Worm (Caenorhabditis elegans): ENCODE results near the gene Y41E3.7.

DNA sequence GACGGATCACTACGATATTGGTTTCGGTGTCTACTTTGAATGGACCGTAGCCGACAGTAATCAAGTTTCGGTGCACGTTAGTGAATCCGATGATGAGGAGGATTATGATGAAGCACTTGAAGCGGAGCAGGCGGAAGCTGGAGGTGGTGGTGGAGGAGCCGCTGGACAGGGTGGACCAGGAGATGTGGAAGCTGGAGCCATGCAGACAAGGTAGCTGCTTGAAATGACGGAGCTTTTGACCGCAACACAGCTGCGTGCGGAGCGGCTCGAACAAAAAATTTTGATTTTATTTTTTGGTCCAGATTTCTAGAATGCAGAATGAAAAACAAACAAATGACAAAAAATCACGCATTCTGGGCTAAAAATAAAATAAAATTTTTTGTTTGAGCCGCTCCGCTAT lies 10.6 kb downstream of the Y41E3.7 start:
- TF ChIP-seq nhr-76 (tag; optimal IDR thresholded peaks at IDR 0.05) (no peak), ztf-11 (tag; optimal IDR thresholded peaks at IDR 0.05) (no peak), pha-4 (tag; optimal IDR thresholded peaks at IDR 0.05) (no peak), ces-1 (GFP tag; optimal IDR thresholded peaks at IDR 0.05) (no peak), elt-3 (tag; optimal IDR thresholded peaks at IDR 0.05) (no peak), nhr-237 (tag; optimal IDR thresholded peaks at IDR 0.05) (no peak), snpc-4 (tag; optimal IDR thresholded peaks at IDR 0.05) (no peak), unc-62 (GFP tag; optimal IDR thresholded peaks at IDR 0.05) (no peak), M03D4.4 (tag; optimal IDR thresholded peaks at IDR 0.05) (no peak), blmp-1 (tag; optimal IDR thresholded peaks at IDR 0.05) (no peak)
